Fruit fly (Drosophila melanogaster): ENCODE measurements around the gene nSMase.

The nSMase gene

DNA sequence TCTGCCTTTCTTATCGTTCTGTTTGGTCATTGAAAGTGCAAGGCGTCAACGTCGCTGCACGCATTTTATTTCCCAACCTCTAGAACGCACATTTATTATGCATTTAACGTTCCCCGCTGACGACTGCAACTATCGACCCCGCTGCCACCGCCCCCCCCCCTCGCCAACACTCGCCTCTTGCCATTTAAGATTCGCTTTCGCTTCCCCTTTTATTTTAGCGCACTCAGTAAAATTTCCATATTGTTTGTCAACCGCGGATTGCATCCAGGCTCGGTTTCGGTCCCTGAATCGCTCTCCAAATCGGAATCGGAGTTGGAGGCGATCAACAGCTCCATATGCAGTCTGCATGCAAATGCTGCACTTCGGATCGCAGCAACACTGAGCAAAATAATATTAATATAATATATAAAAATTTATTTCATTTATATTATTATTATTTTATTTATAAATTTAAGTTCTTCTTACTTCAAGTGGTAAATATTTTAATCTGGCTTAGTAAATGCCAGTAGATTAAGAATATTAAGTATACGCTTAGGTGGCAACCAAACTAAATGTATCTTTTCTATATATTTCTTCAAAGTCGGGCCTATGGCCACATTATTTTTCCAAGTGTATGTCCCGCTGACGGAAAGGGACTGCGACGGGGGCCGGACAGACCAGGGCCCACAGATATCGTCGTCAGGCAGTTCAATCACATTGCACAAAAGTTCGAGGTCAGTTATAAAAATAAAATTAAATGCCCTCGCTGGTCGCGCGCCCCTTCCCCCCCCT, 21.8 kb downstream of the nSMase start (continued):
- TF ChIP-seq CG7368 (GFP tag; optimal IDR thresholded peaks at IDR 0.05): peak; percentile 91
- peak; percentile 87 for TF ChIP-seq CG6276 (GFP tag; optimal IDR thresholded peaks at IDR 0.05)
- peak; percentile 78 for TF ChIP-seq Gug (GFP tag; IDR thresholded peaks at IDR 0.05)
- TF ChIP-seq CG8632 (GFP tag; optimal IDR thresholded peaks at IDR 0.05): peak; percentile 98
- TF ChIP-seq ss (GFP tag; optimal IDR thresholded peaks at IDR 0.05): peak; percentile 99
- peak; percentile 85 for TF ChIP-seq CG1621 (tag; optimal IDR thresholded peaks at IDR 0.05)
- TF ChIP-seq lz (GFP tag; optimal IDR thresholded peaks at IDR 0.05): peak; percentile 86
- TF ChIP-seq CG6792 (GFP tag; optimal IDR thresholded peaks at IDR 0.05): peak; percentile 94
- TF ChIP-seq CG6163 (GFP tag; IDR thresholded peaks at IDR 0.05): peak; percentile 93
- TF ChIP-seq CG31627 (GFP tag; optimal IDR thresholded peaks at IDR 0.05): peak; percentile 90
- peak; percentile 88 for TF ChIP-seq Sox102F (GFP tag; optimal IDR thresholded peaks at IDR 0.05)
- TF ChIP-seq vri (GFP tag; optimal IDR thresholded peaks at IDR 0.05): peak; percentile 84
- TF ChIP-seq CG11762 (GFP tag; optimal IDR thresholded peaks at IDR 0.05; ENCODE audit: insufficient read depth): peak; percentile 92
- peak; percentile 57 for TF ChIP-seq Eip93F (GFP tag; optimal IDR thresholded peaks at IDR 0.05)
- TF ChIP-seq esn (GFP tag; optimal IDR thresholded peaks at IDR 0.05): peak; percentile 92
- TF ChIP-seq CG10669 (GFP tag; optimal IDR thresholded peaks at IDR 0.05): peak; percentile 98
- peak; percentile 98 for TF ChIP-seq CG6808 (GFP tag; optimal IDR thresholded peaks at IDR 0.05)
- no peak for TF ChIP-seq Hr38 (GFP tag; optimal IDR thresholded peaks at IDR 0.05)
- TF ChIP-seq CG8319 (GFP tag; optimal IDR thresholded peaks at IDR 0.05): peak; percentile 92
- peak; percentile 98 for TF ChIP-seq CG9139 (GFP tag; optimal IDR thresholded peaks at IDR 0.05)
- TF ChIP-seq topi (GFP tag; optimal IDR thresholded peaks at IDR 0.05): peak; percentile 92
- peak; percentile 62 for TF ChIP-seq CG11294 (GFP tag; IDR thresholded peaks at IDR 0.05)
- peak; percentile 65 to 93 for TF ChIP-seq salr (GFP tag; optimal IDR thresholded peaks at IDR 0.05)
- TF ChIP-seq acj6 (GFP tag; optimal IDR thresholded peaks at IDR 0.05): peak; percentile 94
- TF ChIP-seq fkh (GFP tag; optimal IDR thresholded peaks at IDR 0.05): no peak

DNA sequence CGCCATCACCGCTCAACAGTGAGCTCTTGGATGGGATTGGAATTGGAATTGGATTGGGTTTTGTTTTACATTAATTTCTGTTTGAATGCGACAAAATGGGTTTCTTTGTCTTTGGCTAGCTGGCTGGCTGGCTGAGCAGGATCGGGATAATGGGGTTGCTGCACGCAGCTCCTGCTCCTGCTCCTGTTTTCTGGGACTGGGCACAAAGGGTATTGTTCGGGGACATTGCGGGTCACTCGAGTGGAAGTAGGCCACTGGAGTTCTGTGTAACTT, 22.3 kb downstream of the nSMase start:
- TF ChIP-seq spab (GFP tag; optimal IDR thresholded peaks at IDR 0.05) (no peak), svp (GFP tag) (peak; percentile 81), CG31627 (GFP tag; optimal IDR thresholded peaks at IDR 0.05) (no peak)

DNA sequence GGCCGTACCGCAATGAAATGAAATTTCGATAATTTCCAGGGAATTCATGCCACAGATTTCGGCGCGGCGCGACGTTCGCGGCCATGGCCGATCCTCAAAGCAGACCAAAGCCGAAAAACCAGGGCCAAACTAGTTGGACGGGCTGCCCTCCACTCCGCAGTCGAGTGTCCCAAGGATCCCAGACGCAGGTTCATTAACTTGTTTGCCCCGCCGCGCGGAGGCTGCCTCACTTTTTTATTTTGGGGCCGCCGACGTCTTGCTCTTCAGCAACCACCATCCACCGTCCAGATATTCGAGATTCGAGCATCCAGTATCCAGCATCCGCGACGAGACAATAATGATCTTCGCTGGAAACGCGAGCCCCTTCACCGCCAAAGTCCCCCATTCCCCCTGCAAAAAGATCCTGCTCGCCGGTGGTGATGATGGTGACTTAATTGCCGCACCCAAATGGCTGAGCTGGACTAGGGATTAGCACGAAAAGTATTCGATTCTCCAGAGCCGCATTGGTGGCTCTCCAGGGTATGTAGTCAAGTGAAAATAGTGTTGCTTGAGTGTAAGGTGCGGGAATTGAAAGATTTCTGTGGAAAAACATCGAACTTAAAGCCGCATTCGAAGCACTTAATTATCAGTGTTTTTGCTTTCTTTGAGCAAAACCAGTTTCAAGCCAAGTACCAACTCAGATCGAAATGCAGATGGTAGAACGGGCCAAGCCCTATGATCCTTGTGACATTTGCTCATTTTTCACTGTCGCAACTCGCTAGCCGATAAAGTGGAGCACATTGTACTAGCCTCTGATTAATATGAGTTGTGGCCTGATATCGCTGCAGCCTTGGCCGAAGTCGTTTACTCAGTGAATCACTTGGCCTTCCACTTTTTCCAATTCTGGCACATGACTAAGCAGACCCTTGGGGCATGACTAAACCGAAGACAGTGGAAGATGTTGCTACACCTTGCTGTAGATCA, 23.4 kb downstream of the nSMase start:
- TF ChIP-seq CG7368 (GFP tag; optimal IDR thresholded peaks at IDR 0.05) (no peak), CG1621 (tag; optimal IDR thresholded peaks at IDR 0.05) (no peak), dsx (GFP tag; optimal IDR thresholded peaks at IDR 0.05; ENCODE audit: poor library complexity, severe bottlenecking) (peak; percentile 41), Sox14 (GFP tag; optimal IDR thresholded peaks at IDR 0.05) (peak; percentile 4), fd59A (GFP tag; optimal IDR thresholded peaks at IDR 0.05) (peak; percentile 18), salr (GFP tag; optimal IDR thresholded peaks at IDR 0.05) (no peak), CG6854 (GFP tag; optimal IDR thresholded peaks at IDR 0.05) (peak; percentile 28), Sox15 (GFP tag; optimal IDR thresholded peaks at IDR 0.05) (no peak), CG16779 (tag; optimal IDR thresholded peaks at IDR 0.05) (no peak), CG11294 (GFP tag; IDR thresholded peaks at IDR 0.05) (no peak), vri (GFP tag; optimal IDR thresholded peaks at IDR 0.05) (no peak), CG34406 (GFP tag; optimal IDR thresholded peaks at IDR 0.05) (no peak), Eip75B (GFP tag; optimal IDR thresholded peaks at IDR 0.05) (peak; percentile 11), net (GFP tag; optimal IDR thresholded peaks at IDR 0.05) (no peak), CG3919 (GFP tag; optimal IDR thresholded peaks at IDR 0.05) (no peak), CG3032 (tag; optimal IDR thresholded peaks at IDR 0.05) (no peak), CG6792 (GFP tag; optimal IDR thresholded peaks at IDR 0.05) (peak; percentile 17), pdm3 (GFP tag; optimal IDR thresholded peaks at IDR 0.05) (peak; percentile 22), fkh (GFP tag; optimal IDR thresholded peaks at IDR 0.05) (no peak), svp (GFP tag) (peak; percentile 85), acj6 (GFP tag; optimal IDR thresholded peaks at IDR 0.05) (peak; percentile 43), CG32006 (GFP tag; optimal IDR thresholded peaks at IDR 0.05) (peak; percentile 11), spab (GFP tag; optimal IDR thresholded peaks at IDR 0.05) (no peak), lz (GFP tag; optimal IDR thresholded peaks at IDR 0.05) (peak; percentile 36), Blimp-1 (GFP tag; optimal IDR thresholded peaks at IDR 0.05) (peak; percentile 42), cyc (GFP tag; optimal IDR thresholded peaks at IDR 0.05) (no peak), CG6276 (GFP tag; optimal IDR thresholded peaks at IDR 0.05) (peak; percentile 6), fd85E (GFP tag; optimal IDR thresholded peaks at IDR 0.05) (no peak)

All from whole organism, prepupa.